Worm (Caenorhabditis elegans) whole organism, dauer: ENCODE results near the gene T01D1.3.

Experiments
- unc-62 ChIP-seq: sonication (generic microtip); optimal IDR thresholded peaks from 2 replicates; lab custom pipeline; 2017; ENCODE audit warnings: missing biosample characterization, missing genetic modification reagents, missing genetic modification characterization

The T01D1.3 gene

ce11 chrII:175868-176267 is at the start of gene T01D1.3:
TSS of gene T01D1.3 (minus strand) at chrII:175968.
- TF ChIP-seq unc-62 (GFP tag; lab: Kevin White, UChicago) = no peak

- no peak for TF ChIP-seq unc-62 (GFP tag; lab: Kevin White, UChicago)
Observed at ce11 chrII:221212-221611, 45.4 kb upstream of the T01D1.3 start.

DNA sequence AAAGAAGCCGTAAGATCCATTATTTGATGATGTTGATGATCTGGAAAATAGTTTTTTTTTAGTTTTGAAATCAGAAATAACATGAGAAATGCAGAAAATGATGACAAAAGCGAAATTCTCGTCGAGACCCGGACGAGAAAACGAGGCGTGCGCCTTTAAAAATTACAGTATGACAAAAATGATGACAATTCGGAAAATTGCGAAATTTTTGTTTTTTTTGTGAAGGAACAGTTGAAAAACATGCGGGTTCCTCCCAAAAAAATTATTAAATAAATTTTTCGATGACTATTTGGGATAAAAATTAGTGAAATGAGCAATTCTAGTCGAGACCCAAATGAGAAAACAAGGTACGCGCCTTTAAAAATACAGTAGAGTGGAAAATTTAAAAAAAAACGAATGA is 44.8 kb upstream of the T01D1.3 start, which contains the start of gene ubxn-3:
ubxn-3 (minus strand) TSS at position 66 of the 400 bp plus-strand sequence.
- no peak for TF ChIP-seq unc-62 (GFP tag; lab: Kevin White, UChicago)

- no peak for TF ChIP-seq unc-62 (GFP tag; lab: Kevin White, UChicago)
Observed at ce11 chrII:219846-220503, 44.2 kb upstream of the T01D1.3 start.

DNA sequence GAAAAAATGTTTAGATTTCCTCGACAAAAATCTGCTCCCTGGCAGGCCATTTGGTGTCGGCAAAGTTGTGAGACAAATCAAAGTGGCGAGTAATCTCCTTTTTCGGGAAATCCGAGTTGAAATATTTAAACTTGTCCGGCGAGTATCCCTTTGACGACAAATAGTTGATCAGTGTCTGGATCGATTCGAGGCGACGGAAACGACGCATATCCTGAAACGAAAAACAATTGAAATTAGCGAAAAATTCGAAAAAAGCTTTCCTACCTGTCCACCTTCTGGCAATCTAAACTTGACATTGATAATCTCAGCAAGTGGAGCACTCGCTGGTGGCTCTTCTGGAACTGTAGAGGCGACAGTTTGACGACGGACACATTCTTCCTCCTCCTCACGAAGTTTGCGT is 41.5 kb upstream of the T01D1.3 start:
- TF ChIP-seq unc-62 (GFP tag; lab: Kevin White, UChicago) = no peak

- TF ChIP-seq unc-62 (GFP tag; lab: Kevin White, UChicago) = no peak
Observed at ce11 chrII:216598-216997, 40.8 kb upstream of the T01D1.3 start, which contains the start of gene F48A11.4. TSS of gene F48A11.4 (minus strand) at chrII:216621.

DNA sequence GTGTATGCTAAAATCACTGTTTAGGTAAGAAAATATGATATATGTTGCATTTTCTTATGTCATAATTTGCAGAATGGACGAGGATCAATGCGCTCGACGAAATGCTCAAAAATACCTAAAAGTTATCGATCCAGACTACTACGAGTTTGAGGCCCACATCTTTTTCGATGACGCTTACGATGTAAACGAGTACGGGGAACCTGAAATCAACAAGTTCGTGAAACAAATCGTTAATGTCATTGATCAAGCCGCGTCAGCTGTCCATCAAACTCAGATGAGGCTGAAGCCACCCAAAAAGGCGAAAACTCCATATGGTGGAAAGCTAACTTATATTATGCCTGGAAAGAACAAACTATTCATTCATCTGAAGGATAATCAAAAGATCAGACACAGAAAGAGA is 32.3 kb upstream of the T01D1.3 start:
- TF ChIP-seq unc-62 (GFP tag; lab: Kevin White, UChicago) = no peak

- TF ChIP-seq unc-62 (GFP tag; lab: Kevin White, UChicago) = no peak
Observed at ce11 chrII:196685-197084, 20.9 kb upstream of the T01D1.3 start, which contains the start of gene chs-2. TSS of gene chs-2 (plus strand) at chrII:196985.

ce11 chrII:194458-194857 is 18.7 kb upstream of the T01D1.3 start, which contains the start of gene abu-11:
TSS of gene abu-11 (minus strand) at chrII:194558.
- TF ChIP-seq unc-62 (GFP tag; lab: Kevin White, UChicago) = no peak

DNA sequence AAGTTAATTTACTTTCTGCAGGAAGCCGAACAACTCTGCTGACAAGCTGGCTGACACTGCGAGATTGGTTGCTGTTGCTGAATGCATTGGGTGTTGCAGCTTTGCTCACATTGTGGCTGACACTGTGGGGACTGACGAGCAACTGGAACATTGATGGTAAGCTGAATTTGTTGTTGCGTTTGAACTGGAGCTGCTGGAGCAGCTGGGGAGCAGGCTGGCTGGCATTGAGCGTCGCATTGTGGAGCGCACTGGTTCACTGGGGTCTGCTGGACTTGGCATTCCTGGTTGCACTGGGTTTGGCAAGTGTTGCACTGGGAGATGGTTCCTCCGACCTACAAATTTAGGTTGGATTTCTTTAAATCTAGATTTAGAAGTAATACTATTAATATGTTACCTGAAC is 16.8 kb upstream of the T01D1.3 start:
- TF ChIP-seq unc-62 (GFP tag; lab: Kevin White, UChicago) = no peak

DNA sequence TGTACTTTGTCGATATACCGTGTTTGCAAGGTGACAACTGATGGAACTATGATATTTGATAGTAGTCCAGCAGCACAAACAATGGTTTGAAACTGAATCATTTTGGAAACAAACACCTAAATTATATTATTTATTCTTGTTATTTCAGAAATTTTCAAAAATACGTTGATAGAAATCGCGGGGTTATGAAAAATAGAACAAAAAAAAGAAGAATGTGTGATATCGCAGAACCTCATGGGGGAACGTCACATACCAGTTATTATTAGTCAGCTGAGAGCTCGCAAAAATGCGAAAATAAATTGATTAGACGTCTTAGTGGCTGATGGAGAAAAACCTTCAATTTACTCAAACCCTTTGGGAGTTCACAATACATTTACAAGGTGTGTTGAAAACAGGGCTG is 13.2 kb upstream of the T01D1.3 start, which contains the start of gene T01D1.5:
T01D1.5 (minus strand) TSS at position 101 of the 400 bp plus-strand sequence.
- no peak for TF ChIP-seq unc-62 (GFP tag; lab: Kevin White, UChicago)

DNA sequence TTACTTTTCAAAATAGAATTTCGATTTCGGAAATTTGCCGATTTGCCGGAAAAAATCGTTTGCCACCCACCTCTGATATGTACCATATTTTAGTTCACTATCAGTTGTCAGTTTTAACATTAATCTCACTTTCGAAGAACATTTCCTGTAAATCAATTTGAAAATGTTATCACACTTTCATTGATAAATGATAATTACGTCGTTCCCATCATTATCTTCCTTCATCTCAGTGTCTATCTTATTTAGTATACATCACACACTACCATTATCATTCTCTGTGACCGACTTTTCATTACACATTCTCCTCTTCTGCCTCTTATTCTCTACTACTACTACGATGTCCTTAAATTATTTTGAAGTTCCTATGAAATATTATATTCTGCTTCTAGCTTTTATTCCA is 10.7 kb upstream of the T01D1.3 start, which contains the start of gene T01D1.8:
T01D1.8 (plus strand) TSS at position 236 of the 400 bp plus-strand sequence.
- no peak for TF ChIP-seq unc-62 (GFP tag; lab: Kevin White, UChicago)

DNA sequence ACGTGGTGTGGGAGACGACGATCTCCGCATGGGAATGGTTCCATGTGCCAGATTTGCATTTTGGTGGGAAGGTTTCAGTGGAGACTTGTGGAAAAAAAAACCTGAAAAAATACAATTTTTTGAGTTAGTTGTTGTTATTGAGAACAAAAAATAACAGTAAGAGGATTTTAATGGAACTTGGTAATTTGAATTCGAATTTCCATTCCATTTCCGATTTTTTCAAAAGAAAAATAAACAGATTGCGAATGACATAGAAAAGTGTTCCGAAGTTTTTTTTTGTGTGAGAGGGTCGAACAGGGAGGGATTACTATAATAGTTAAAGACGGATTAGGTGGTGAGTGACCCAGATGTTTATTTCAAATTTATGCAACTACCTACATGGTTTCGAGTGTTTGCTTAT is 3.2 kb upstream of the T01D1.3 start, which contains the start of gene T01D1.4:
T01D1.4 (minus strand) TSS at position 101 of the 400 bp plus-strand sequence.
- TF ChIP-seq unc-62 (GFP tag; lab: Kevin White, UChicago) = no peak

DNA sequence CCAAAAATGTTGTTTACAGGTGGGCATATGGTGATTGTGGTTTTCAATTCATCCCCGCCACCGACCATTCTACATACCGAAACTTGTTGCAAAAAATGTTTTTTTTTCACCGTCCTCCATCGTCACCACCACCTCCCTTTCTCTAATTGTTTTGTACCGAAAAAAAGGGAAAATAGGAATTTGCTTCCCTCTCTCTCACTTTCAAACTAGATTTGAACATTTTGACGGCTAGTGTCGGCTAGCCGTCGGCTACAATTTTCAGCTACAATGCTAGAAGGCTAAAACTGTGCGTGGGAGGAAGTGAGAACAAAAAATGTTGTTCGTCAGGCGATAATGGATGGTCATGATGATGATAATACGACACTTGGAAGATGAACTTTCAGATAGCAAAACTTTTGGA is 2.4 kb upstream of the T01D1.3 start:
- no peak for TF ChIP-seq unc-62 (GFP tag; lab: Kevin White, UChicago)

DNA sequence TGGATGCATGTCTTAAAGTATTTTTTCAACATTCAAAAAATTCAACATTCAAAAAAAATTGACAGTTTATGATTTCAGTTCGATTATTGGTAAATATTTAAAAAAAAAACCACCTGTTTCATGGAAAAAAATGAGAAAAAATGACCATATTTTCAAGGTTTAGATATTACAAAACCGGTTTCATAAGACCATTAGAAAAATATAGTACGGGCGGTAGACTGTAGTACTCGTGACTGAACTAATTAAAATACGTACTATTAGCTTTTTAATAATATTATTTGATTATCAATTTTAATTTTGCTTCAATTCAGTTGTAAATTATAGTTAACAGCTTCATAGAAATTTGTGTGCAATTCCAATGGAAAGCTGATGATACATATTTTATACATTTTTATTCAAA is 854 bp upstream of the T01D1.3 start:
- no peak for TF ChIP-seq unc-62 (GFP tag; lab: Kevin White, UChicago)

ce11 chrII:173679-174078 is 2.1 kb downstream of the T01D1.3 start, which contains the start of gene T01D1.7:
TSS of gene T01D1.7 (minus strand) at chrII:173779.
- no peak for TF ChIP-seq unc-62 (GFP tag; lab: Kevin White, UChicago)

DNA sequence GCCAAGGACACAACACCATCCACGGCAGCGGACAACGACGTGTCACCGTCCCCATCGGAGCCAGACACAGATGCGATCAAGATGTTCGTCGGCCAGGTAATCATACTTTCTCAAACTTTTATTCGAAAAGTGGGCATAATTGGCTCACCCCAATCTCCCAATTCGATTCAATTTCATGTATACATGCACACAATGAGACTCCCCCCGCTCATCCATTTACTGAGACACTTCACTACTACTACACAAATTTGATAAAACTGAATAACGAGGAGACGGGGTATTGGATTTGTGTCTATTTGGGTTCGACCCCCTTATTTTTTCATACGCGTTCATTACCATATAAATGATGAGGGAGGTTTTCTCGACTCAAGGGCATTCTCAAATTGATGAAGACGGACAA is 12.5 kb downstream of the T01D1.3 start:
- no peak for TF ChIP-seq unc-62 (GFP tag; lab: Kevin White, UChicago)
